Fruit fly (Drosophila melanogaster): ENCODE measurements around the gene PolQ.

- no peak for TF ChIP-seq CG7045 (GFP tag; optimal IDR thresholded peaks at IDR 0.05)
- TF ChIP-seq CG5204 (GFP tag; optimal IDR thresholded peaks at IDR 0.05) = no peak
- peak; percentile 6 for TF ChIP-seq CG14711 (tag; optimal IDR thresholded peaks at IDR 0.05)
- no peak for TF ChIP-seq Hr96 (GFP tag; optimal IDR thresholded peaks at IDR 0.05)
Observed at dm6 chr3R:12676160-12676559, 35.9 kb downstream of the PolQ start, which contains the start of gene CG43630.
